Fruit fly (Drosophila melanogaster) whole organism, adult: ENCODE measurements around the gene CG43095.
A peak's percentile ranks its signal among the peaks of the same experiment; 100 is the strongest.

Experiments
- CG11617 ChIP-seq: fragments of 200-800 bp; sonication (Bioruptor generic); optimal IDR thresholded peaks from 2 replicates; lab custom pipeline; 2017; ENCODE audit warnings: mild to moderate bottlenecking, missing biosample characterization, missing genetic modification reagents, missing genetic modification characterization
- CG12768 ChIP-seq: fragments of 200-800 bp; sonication (Bioruptor generic); optimal IDR thresholded peaks from 2 replicates; lab custom pipeline; 2017; ENCODE audit warnings: missing biosample characterization, missing genetic modification characterization, mild to moderate bottlenecking, moderate library complexity, missing genetic modification reagents
- CG14711 ChIP-seq: fragments of 200-800 bp; sonication (Bioruptor generic); optimal IDR thresholded peaks from 2 replicates; lab custom pipeline; 2018; ENCODE audit warnings: missing biosample characterization, mild to moderate bottlenecking, missing genetic modification characterization, moderate library complexity
- CG1620 ChIP-seq: fragments of 200-800 bp; sonication (Bioruptor generic); optimal IDR thresholded peaks from 2 replicates; lab custom pipeline; 2016; ENCODE audit warnings: missing biosample characterization, missing genetic modification characterization
- CG33017 ChIP-seq: fragments of 200-800 bp; sonication (Bioruptor generic); optimal IDR thresholded peaks from 2 replicates; lab custom pipeline; 2018; ENCODE audit warnings: missing biosample characterization, mild to moderate bottlenecking, missing genetic modification characterization, moderate library complexity
- CG5204 ChIP-seq: fragments of 200-800 bp; sonication (Bioruptor generic); optimal IDR thresholded peaks from 2 replicates; lab custom pipeline; 2016; ENCODE audit warnings: missing biosample characterization, missing genetic modification characterization
- CG7045 ChIP-seq: fragments of 200-800 bp; sonication (Bioruptor generic); optimal IDR thresholded peaks from 2 replicates; lab custom pipeline; 2017; ENCODE audit warnings: missing biosample characterization, mild to moderate bottlenecking, missing genetic modification characterization
- CG7101 ChIP-seq: fragments of 200-800 bp; sonication (Bioruptor generic); optimal IDR thresholded peaks from 2 replicates; lab custom pipeline; 2018; ENCODE audit warnings: missing biosample characterization, mild to moderate bottlenecking, missing genetic modification characterization, moderate library complexity
- Clk ChIP-seq: fragments of 200-800 bp; sonication (Bioruptor generic); optimal IDR thresholded peaks from 2 replicates; lab custom pipeline; 2017; ENCODE audit warnings: missing biosample characterization, missing genetic modification characterization
- Crg-1 ChIP-seq: fragments of 200-800 bp; sonication (Bioruptor generic); optimal IDR thresholded peaks from 2 replicates; lab custom pipeline; 2016; ENCODE audit warnings: missing biosample characterization, missing genetic modification characterization
- Hr96 ChIP-seq: fragments of 200-800 bp; sonication (Bioruptor generic); optimal IDR thresholded peaks from 2 replicates; lab custom pipeline; 2016; ENCODE audit warnings: missing biosample characterization, missing genetic modification characterization
- Mnt ChIP-seq: fragments of 200-800 bp; sonication (Bioruptor generic); optimal IDR thresholded peaks from 2 replicates; lab custom pipeline; 2016; ENCODE audit warnings: missing biosample characterization, mild to moderate bottlenecking, missing genetic modification characterization
- bab1 ChIP-seq: fragments of 200-800 bp; sonication (Bioruptor generic); optimal IDR thresholded peaks from 3 replicates; lab custom pipeline; 2019; ENCODE audit warnings: missing biosample characterization, mild to moderate bottlenecking, missing genetic modification characterization, moderate library complexity
- cic ChIP-seq: fragments of 200-800 bp; sonication (Bioruptor generic); optimal IDR thresholded peaks from 2 replicates; lab custom pipeline; 2017; ENCODE audit warnings: missing biosample characterization, mild to moderate bottlenecking, missing genetic modification characterization, moderate library complexity
- cnc ChIP-seq, 2 experiments: fragments of >200 bp; optimal IDR thresholded peaks; 2 replicates each; lab custom pipeline; 2017
- kay ChIP-seq: fragments of 200-800 bp; sonication (Bioruptor generic); peaks from one replicate; lab custom pipeline; 2016; ENCODE audit warnings: missing biosample characterization, missing genetic modification characterization, borderline replicate concordance
- ovo ChIP-seq: fragments of 200-800 bp; sonication (Bioruptor generic); optimal IDR thresholded peaks from 2 replicates; lab custom pipeline; 2016; ENCODE audit warnings: missing biosample characterization, missing genetic modification characterization
- pad ChIP-seq: fragments of 200-800 bp; sonication (Bioruptor generic); optimal IDR thresholded peaks from 3 replicates; lab custom pipeline; 2017; ENCODE audit warnings: missing biosample characterization, missing genetic modification characterization, mild to moderate bottlenecking, moderate library complexity, missing genetic modification reagents
- tj ChIP-seq: fragments of 200-800 bp; sonication (Bioruptor generic); optimal IDR thresholded peaks from 3 replicates; lab custom pipeline; 2017; ENCODE audit warnings: missing biosample characterization, mild to moderate bottlenecking, missing genetic modification characterization, moderate library complexity
- toe ChIP-seq: fragments of 200-800 bp; sonication (Bioruptor generic); optimal IDR thresholded peaks from 2 replicates; lab custom pipeline; 2016; ENCODE audit warnings: missing biosample characterization, missing genetic modification characterization

The CG43095 gene

dm6 chr3R:22726031-22726770 is 45.4 kb downstream of the CG43095 start, which contains the start of gene RNF220:
Gene RNF220, minus strand, starts transcription at chr3R:22726414.
- TF ChIP-seq CG7101 (tag; lab: Kevin White, UChicago) (no peak), kay (GFP tag; lab: Kevin White, UChicago) (no peak), bab1 (GFP tag; lab: Kevin White, UChicago) (no peak), tj (GFP tag; lab: Kevin White, UChicago) (no peak), Mnt (peak; percentile 62), CG1620 (GFP tag; lab: Kevin White, UChicago) (peak; percentile 39)

dm6 chr3R:22724149-22724973 is 47.2 kb downstream of the CG43095 start, which contains the start of gene Irp-1A:
Gene Irp-1A, minus strand, starts transcription at chr3R:22724587.
- TF ChIP-seq CG1620 (GFP tag; lab: Kevin White, UChicago) (peak; percentile 17), CG12768 (GFP tag; lab: Kevin White, UChicago) (no peak), Hr96 (GFP tag; lab: Kevin White, UChicago) (no peak), cnc (optimal IDR thresholded peaks at IDR 0.05; lab: Kevin White, UChicago) (no peak), Crg-1 (GFP tag; lab: Kevin White, UChicago) (peak; percentile 7), bab1 (GFP tag; lab: Kevin White, UChicago) (peak; percentile 73), cic (GFP tag; lab: Kevin White, UChicago) (peak; percentile 10), toe (peak; percentile 59), pad (GFP tag; lab: Kevin White, UChicago) (peak; percentile 19), CG11617 (GFP tag; lab: Kevin White, UChicago) (peak; percentile 68), Clk (GFP tag; lab: Kevin White, UChicago) (no peak), CG7045 (GFP tag; lab: Kevin White, UChicago) (peak; percentile 70), tj (GFP tag; lab: Kevin White, UChicago) (peak; percentile 39), CG14711 (tag; lab: Kevin White, UChicago) (peak; percentile 76), Mnt (peak; percentile 59), ovo (GFP tag; lab: Kevin White, UChicago) (no peak), CG5204 (GFP tag; lab: Kevin White, UChicago) (no peak), CG33017 (tag; lab: Kevin White, UChicago) (peak; percentile 77), CG7101 (tag; lab: Kevin White, UChicago) (peak; percentile 74), kay (GFP tag; lab: Kevin White, UChicago) (no peak)
